Fruit fly (Drosophila melanogaster) whole organism, larva: ENCODE results near the gene CG11381.

ENCODE experiments used
- noc ChIP-seq: fragments of 200-800 bp; sonication (Bioruptor generic); optimal IDR thresholded peaks from 3 replicates; lab custom pipeline; 2019; ENCODE audit warnings: missing biosample characterization, mild to moderate bottlenecking, missing genetic modification characterization, moderate library complexity

The CG11381 gene

dm6 chrX:1250104-1250503 is 46.5 kb downstream of the CG11381 start:
- no peak for TF ChIP-seq noc (tag; lab: Kevin White, UChicago)

dm6 chrX:1252961-1253360 is 49.4 kb downstream of the CG11381 start:
- TF ChIP-seq noc (tag; lab: Kevin White, UChicago): no peak
